Fruit fly (Drosophila melanogaster) whole organism, adult: Measurements from ENCODE around the gene Sfxn1-3.

Experiments
- CG11617 ChIP-seq: fragments of 200-800 bp; sonication (Bioruptor generic); optimal IDR thresholded peaks from 2 replicates; lab custom pipeline; 2017; ENCODE audit warnings: mild to moderate bottlenecking, missing biosample characterization, missing genetic modification reagents, missing genetic modification characterization
- CG14711 ChIP-seq: fragments of 200-800 bp; sonication (Bioruptor generic); optimal IDR thresholded peaks from 2 replicates; lab custom pipeline; 2018; ENCODE audit warnings: missing biosample characterization, mild to moderate bottlenecking, missing genetic modification characterization, moderate library complexity
- CG7101 ChIP-seq: fragments of 200-800 bp; sonication (Bioruptor generic); optimal IDR thresholded peaks from 2 replicates; lab custom pipeline; 2018; ENCODE audit warnings: missing biosample characterization, mild to moderate bottlenecking, missing genetic modification characterization, moderate library complexity
- Clk ChIP-seq: fragments of 200-800 bp; sonication (Bioruptor generic); optimal IDR thresholded peaks from 2 replicates; lab custom pipeline; 2017; ENCODE audit warnings: missing biosample characterization, missing genetic modification characterization
- cnc ChIP-seq, 2 experiments: fragments of >200 bp; optimal IDR thresholded peaks; 2 replicates each; lab custom pipeline; 2017
- pad ChIP-seq: fragments of 200-800 bp; sonication (Bioruptor generic); optimal IDR thresholded peaks from 3 replicates; lab custom pipeline; 2017; ENCODE audit warnings: missing biosample characterization, missing genetic modification characterization, mild to moderate bottlenecking, moderate library complexity, missing genetic modification reagents

dm6 chr3R:4403706-4404392, 25.4 kb downstream of the Sfxn1-3 start:
- TF ChIP-seq CG14711 (tag; lab: Kevin White, UChicago), result peak; percentile 91
- TF ChIP-seq CG7101, result no peak
- TF ChIP-seq Clk (GFP tag; lab: Kevin White, UChicago), result no peak
- TF ChIP-seq pad (GFP tag; lab: Kevin White, UChicago), result no peak
- TF ChIP-seq CG11617 (GFP tag; lab: Kevin White, UChicago), result no peak
- TF ChIP-seq cnc (optimal IDR thresholded peaks at IDR 0.05; lab: Kevin White, UChicago), result no peak
